Worm (Caenorhabditis elegans) whole organism, L3 larva: ENCODE measurements around the gene srt-68.

Source experiments
- R02D3.7 ChIP-seq: fragments of 150-350 bp; optimal IDR thresholded peaks from 2 replicates; lab custom pipeline; 2014; ENCODE audit warnings: missing biosample characterization, missing genetic modification characterization
- ZK546.5 ChIP-seq: sonication (generic microtip); optimal IDR thresholded peaks from 2 replicates; lab custom pipeline; 2017; ENCODE audit warnings: missing biosample characterization, missing genetic modification characterization
- aly-2 ChIP-seq: fragments of 150-350 bp; optimal IDR thresholded peaks from 2 replicates; lab custom pipeline; 2014; ENCODE audit warnings: missing biosample characterization, missing genetic modification characterization
- ama-1 ChIP-seq: fragments of 150-350 bp; optimal IDR thresholded peaks from 2 replicates; lab custom pipeline; 2018
- ceh-16 ChIP-seq: sonication (generic microtip); optimal IDR thresholded peaks from 2 replicates; lab custom pipeline; 2017; ENCODE audit warnings: missing biosample characterization, missing genetic modification characterization
- ceh-28 ChIP-seq: fragments of 150-350 bp; optimal IDR thresholded peaks from 2 replicates; lab custom pipeline; 2014; ENCODE audit warnings: missing biosample characterization, missing genetic modification reagents, missing genetic modification characterization
- ceh-82 ChIP-seq: fragments of 150-350 bp; optimal IDR thresholded peaks from 2 replicates; lab custom pipeline; 2014; ENCODE audit warnings: missing biosample characterization, missing genetic modification characterization
- ceh-9 ChIP-seq: sonication (generic microtip); optimal IDR thresholded peaks from 2 replicates; lab custom pipeline; 2018; ENCODE audit warnings: missing biosample characterization, missing genetic modification characterization
- daf-12 ChIP-seq: fragments of 150-350 bp; optimal IDR thresholded peaks from 2 replicates; lab custom pipeline; 2014; ENCODE audit warnings: missing biosample characterization, missing genetic modification reagents, missing genetic modification characterization
- egl-27 ChIP-seq: sonication (generic microtip); optimal IDR thresholded peaks from 4 replicates; lab custom pipeline; 2017; ENCODE audit warnings: missing biosample characterization, missing genetic modification reagents, missing genetic modification characterization
- egl-5 ChIP-seq: fragments of 150-350 bp; optimal IDR thresholded peaks from 2 replicates; lab custom pipeline; 2017; ENCODE audit warnings: missing biosample characterization, missing genetic modification reagents, missing genetic modification characterization, inconsistent platforms
- elt-1 ChIP-seq: fragments of 150-350 bp; optimal IDR thresholded peaks from 2 replicates; lab custom pipeline; 2014; ENCODE audit warnings: missing biosample characterization, missing genetic modification characterization
- elt-2 ChIP-seq: sonication (generic microtip); optimal IDR thresholded peaks from 2 replicates; lab custom pipeline; 2016; ENCODE audit warnings: missing genetic modification reagents, mild to moderate bottlenecking, missing genetic modification characterization, missing compliant biosample characterization
- elt-3 ChIP-seq, 3 experiments: fragments of 150-350 bp in 1 of 3; sonication (generic microtip) in 2 of 3; optimal IDR thresholded peaks; 2 replicates in 2 of 3; 4 replicates in 1 of 3; lab custom pipeline; 2014 to 2017; ENCODE audit warnings: missing biosample characterization in 3 of 3, missing genetic modification characterization in 3 of 3
- eor-1 ChIP-seq, 2 experiments: fragments of 150-350 bp; optimal IDR thresholded peaks; 2 replicates each; lab custom pipeline; 2014 to 2018; ENCODE audit warnings: missing biosample characterization in 2 of 2, missing genetic modification characterization in 2 of 2
- fkh-10 ChIP-seq: sonication (generic microtip); optimal IDR thresholded peaks from 2 replicates; lab custom pipeline; 2017; ENCODE audit warnings: missing biosample characterization, missing genetic modification reagents, missing genetic modification characterization
- fkh-2 ChIP-seq: fragments of 150-350 bp; optimal IDR thresholded peaks from 2 replicates; lab custom pipeline; 2014; ENCODE audit warnings: missing biosample characterization, missing genetic modification reagents, missing genetic modification characterization
- fos-1 ChIP-seq: fragments of 150-350 bp; optimal IDR thresholded peaks from 2 replicates; lab custom pipeline; 2014; ENCODE audit warnings: missing biosample characterization, missing genetic modification characterization
- hmg-11 ChIP-seq: sonication (generic microtip); optimal IDR thresholded peaks from 2 replicates; lab custom pipeline; 2016; ENCODE audit warnings: missing genetic modification characterization, missing compliant biosample characterization
- jun-1 ChIP-seq: fragments of 150-350 bp; optimal IDR thresholded peaks from 2 replicates; lab custom pipeline; 2014; ENCODE audit warnings: missing biosample characterization, missing genetic modification reagents, missing genetic modification characterization
- lin-15B ChIP-seq: fragments of 150-350 bp; optimal IDR thresholded peaks from 2 replicates; lab custom pipeline; 2014; ENCODE audit warnings: missing biosample characterization, missing genetic modification characterization
- lin-39 ChIP-seq: fragments of 150-350 bp; optimal IDR thresholded peaks from 2 replicates; lab custom pipeline; 2018; ENCODE audit warnings: missing biosample characterization, missing genetic modification reagents, missing genetic modification characterization
- lsy-12 ChIP-seq: sonication (generic microtip); optimal IDR thresholded peaks from 2 replicates; lab custom pipeline; 2016; ENCODE audit warnings: mild to moderate bottlenecking, missing genetic modification characterization, missing compliant biosample characterization
- mdl-1 ChIP-seq: fragments of 150-350 bp; optimal IDR thresholded peaks from 2 replicates; lab custom pipeline; 2014; ENCODE audit warnings: missing biosample characterization, missing genetic modification characterization
- mml-1 ChIP-seq: fragments of 150-350 bp; sonication (generic microtip); optimal IDR thresholded peaks from 3 replicates; lab custom pipeline; 2014; ENCODE audit warnings: missing biosample characterization, missing genetic modification characterization
- nfya-1 ChIP-seq: sonication (generic microtip); optimal IDR thresholded peaks from 2 replicates; lab custom pipeline; 2017; ENCODE audit warnings: missing genetic modification characterization, mild to moderate bottlenecking, missing compliant biosample characterization, antibody characterized with exemption, moderate library complexity; ENCODE audit not compliant: insufficient read depth
- nhr-11 ChIP-seq: fragments of 150-350 bp; optimal IDR thresholded peaks from 2 replicates; lab custom pipeline; 2014; ENCODE audit warnings: missing biosample characterization, missing genetic modification characterization
- nhr-12 ChIP-seq: fragments of 150-350 bp; optimal IDR thresholded peaks from 2 replicates; lab custom pipeline; 2014; ENCODE audit warnings: missing biosample characterization, missing genetic modification characterization
- nhr-23 ChIP-seq: fragments of 150-350 bp; optimal IDR thresholded peaks from 2 replicates; lab custom pipeline; 2014; ENCODE audit warnings: missing biosample characterization, missing genetic modification reagents, missing genetic modification characterization
- nhr-237 ChIP-seq: fragments of 150-350 bp; optimal IDR thresholded peaks from 2 replicates; lab custom pipeline; 2014; ENCODE audit warnings: missing biosample characterization, missing genetic modification characterization
- nhr-25 ChIP-seq: sonication (generic microtip); optimal IDR thresholded peaks from 2 replicates; lab custom pipeline; 2017; ENCODE audit warnings: missing biosample characterization, missing genetic modification characterization
- nhr-28 ChIP-seq: fragments of 150-350 bp; optimal IDR thresholded peaks from 2 replicates; lab custom pipeline; 2014; ENCODE audit warnings: missing biosample characterization, missing genetic modification characterization
- nhr-43 ChIP-seq: sonication (generic microtip); optimal IDR thresholded peaks from 2 replicates; lab custom pipeline; 2016; ENCODE audit warnings: mild to moderate bottlenecking, missing genetic modification characterization, missing compliant biosample characterization; ENCODE audit not compliant: poor library complexity, severe bottlenecking
- nhr-67 ChIP-seq: fragments of 150-350 bp; optimal IDR thresholded peaks from 2 replicates; lab custom pipeline; 2014; ENCODE audit warnings: missing biosample characterization, missing genetic modification characterization
- nhr-76 ChIP-seq: fragments of 150-350 bp; sonication (generic microtip); optimal IDR thresholded peaks from 5 replicates; lab custom pipeline; 2014; ENCODE audit warnings: missing biosample characterization, missing genetic modification characterization
- nhr-77 ChIP-seq: fragments of 150-350 bp; optimal IDR thresholded peaks from 2 replicates; lab custom pipeline; 2014; ENCODE audit warnings: missing biosample characterization, missing genetic modification characterization
- pha-4 ChIP-seq: fragments of 150-350 bp; optimal IDR thresholded peaks from 2 replicates; lab custom pipeline; 2014; ENCODE audit warnings: missing biosample characterization, missing genetic modification reagents, missing genetic modification characterization
- pqm-1 ChIP-seq: fragments of 150-350 bp; optimal IDR thresholded peaks from 2 replicates; lab custom pipeline; 2017; ENCODE audit warnings: missing biosample characterization, missing genetic modification characterization, inconsistent platforms
- sea-2 ChIP-seq: fragments of 150-350 bp; sonication (generic microtip); optimal IDR thresholded peaks from 4 replicates; lab custom pipeline; 2014; ENCODE audit warnings: missing biosample characterization, missing genetic modification reagents, missing genetic modification characterization
- skn-1 ChIP-seq: fragments of 150-350 bp; optimal IDR thresholded peaks from 2 replicates; lab custom pipeline; 2014; ENCODE audit warnings: missing biosample characterization, missing genetic modification characterization
- snpc-4 ChIP-seq: fragments of 150-350 bp; optimal IDR thresholded peaks from 2 replicates; lab custom pipeline; 2014; ENCODE audit warnings: missing biosample characterization, missing genetic modification characterization
- tbx-2 ChIP-seq: sonication (generic microtip); optimal IDR thresholded peaks from 2 replicates; lab custom pipeline; 2016; ENCODE audit warnings: mild to moderate bottlenecking, missing genetic modification characterization, missing compliant biosample characterization
- unc-39 ChIP-seq: sonication (generic microtip); optimal IDR thresholded peaks from 4 replicates; lab custom pipeline; 2017; ENCODE audit warnings: missing biosample characterization, missing genetic modification characterization
- unc-62 ChIP-seq: fragments of 150-350 bp; sonication (generic microtip); optimal IDR thresholded peaks from 4 replicates; lab custom pipeline; 2014; ENCODE audit warnings: missing biosample characterization, missing genetic modification reagents, missing genetic modification characterization
- zag-1 ChIP-seq: fragments of 150-350 bp; optimal IDR thresholded peaks from 2 replicates; lab custom pipeline; 2014; ENCODE audit warnings: missing biosample characterization, missing genetic modification characterization
- ztf-11 ChIP-seq: fragments of 150-350 bp; optimal IDR thresholded peaks from 2 replicates; lab custom pipeline; 2014; ENCODE audit warnings: missing biosample characterization, missing genetic modification characterization
- ztf-4 ChIP-seq: fragments of 150-350 bp; optimal IDR thresholded peaks from 2 replicates; lab custom pipeline; 2014; ENCODE audit warnings: missing biosample characterization, missing genetic modification characterization

srt-68 gene

ce11 chrV:5271487-5271886 is 19.6 kb upstream of the srt-68 start:
- peak; percentile 93 for TF ChIP-seq elt-2 (tag; lab: Kevin White, UChicago)
- no peak for TF ChIP-seq fos-1 (tag; lab: Kevin White, UChicago)
- TF ChIP-seq unc-39 (tag; lab: Kevin White, UChicago), result no peak
- no peak for TF ChIP-seq ceh-28 (tag; lab: Kevin White, UChicago)
- peak in 1 of 3 experiments; percentile 10 for TF ChIP-seq elt-3 (tag; optimal IDR thresholded peaks at IDR 0.05; lab: Kevin White, UChicago)
- no peak for TF ChIP-seq egl-5 (tag; lab: Kevin White, UChicago)
- TF ChIP-seq nhr-76 (tag; lab: Kevin White, UChicago), result no peak
- TF ChIP-seq ztf-11 (tag; lab: Kevin White, UChicago), result no peak
- TF ChIP-seq snpc-4 (tag; lab: Kevin White, UChicago), result no peak
- TF ChIP-seq ceh-82, result no peak
- peak; percentile 80 for TF ChIP-seq mml-1 (tag; lab: Kevin White, UChicago)
- no peak for TF ChIP-seq fkh-2 (tag; lab: Kevin White, UChicago)
- peak; percentile 87 for TF ChIP-seq pqm-1 (tag; lab: Kevin White, UChicago)
- TF ChIP-seq fkh-10, result no peak
- no peak for TF ChIP-seq ceh-16 (tag; lab: Kevin White, UChicago)
- peak; percentile 47 for TF ChIP-seq nhr-43
- TF ChIP-seq eor-1 (tag; optimal IDR thresholded peaks at IDR 0.05; lab: Kevin White, UChicago), result no peak
- peak; percentile 9 for TF ChIP-seq tbx-2 (tag; lab: Kevin White, UChicago)
- TF ChIP-seq nhr-67 (tag; lab: Kevin White, UChicago), result no peak
- TF ChIP-seq nhr-12 (tag; lab: Kevin White, UChicago), result no peak
- no peak for TF ChIP-seq zag-1
- TF ChIP-seq nhr-23 (tag; lab: Kevin White, UChicago), result no peak
- TF ChIP-seq mdl-1, result peak; percentile 26
- no peak for TF ChIP-seq sea-2
- TF ChIP-seq ztf-4 (tag; lab: Kevin White, UChicago), result no peak
- no peak for TF ChIP-seq aly-2 (tag; lab: Kevin White, UChicago)
- no peak for TF ChIP-seq unc-62 (GFP tag; lab: Kevin White, UChicago)
- TF ChIP-seq nfya-1, result peak; percentile 60
- no peak for TF ChIP-seq lin-15B (tag; lab: Kevin White, UChicago)
- TF ChIP-seq nhr-237 (tag; lab: Kevin White, UChicago), result no peak
- peak; percentile 23 for TF ChIP-seq lsy-12 (tag; lab: Kevin White, UChicago)
- no peak for TF ChIP-seq nhr-77 (tag; lab: Kevin White, UChicago)
- TF ChIP-seq jun-1 (tag; lab: Kevin White, UChicago), result peak; percentile 62
- no peak for TF ChIP-seq elt-1 (tag; lab: Kevin White, UChicago)
- peak; percentile 61 for TF ChIP-seq pha-4 (tag; lab: Kevin White, UChicago)
- TF ChIP-seq ceh-9, result no peak
- peak; percentile 44 for TF ChIP-seq nhr-11 (tag; lab: Kevin White, UChicago)
- no peak for TF ChIP-seq nhr-25 (tag; lab: Kevin White, UChicago)
- TF ChIP-seq daf-12, result peak; percentile 25
- peak; percentile 28 for TF ChIP-seq lin-39 (tag; lab: Kevin White, UChicago)
- no peak for TF ChIP-seq nhr-28
- no peak for TF ChIP-seq R02D3.7
- no peak for TF ChIP-seq egl-27 (tag; lab: Kevin White, UChicago)
- no peak for TF ChIP-seq ZK546.5 (tag; lab: Kevin White, UChicago)
- no peak for TF ChIP-seq hmg-11
- TF ChIP-seq ama-1 (lab: Kevin White, UChicago), result peak; percentile 73
- peak; percentile 23 for TF ChIP-seq skn-1 (tag; lab: Kevin White, UChicago)
